Worm (Caenorhabditis elegans) whole organism, L2 larva: ENCODE results near the gene col-173.

Experiments used
- C34F6.9 ChIP-seq: fragments of 150-350 bp; optimal IDR thresholded peaks from 2 replicates; lab custom pipeline; 2014; ENCODE audit warnings: missing biosample characterization, missing genetic modification characterization
- F13H6.1 ChIP-seq: sonication (generic microtip); optimal IDR thresholded peaks from 2 replicates; lab custom pipeline; 2016; ENCODE audit warnings: missing genetic modification characterization, missing compliant biosample characterization
- R02D3.7 ChIP-seq: fragments of 150-350 bp; optimal IDR thresholded peaks from 2 replicates; lab custom pipeline; 2014; ENCODE audit warnings: missing biosample characterization, missing genetic modification characterization
- Y55F3AM.14 ChIP-seq: fragments of 200-800 bp; sonication (Bioruptor generic); optimal IDR thresholded peaks from 2 replicates; lab custom pipeline; 2018; ENCODE audit warnings: mild to moderate bottlenecking, missing genetic modification characterization, missing compliant biosample characterization
- ZK546.5 ChIP-seq: sonication (generic microtip); optimal IDR thresholded peaks from 2 replicates; lab custom pipeline; 2017; ENCODE audit warnings: missing biosample characterization, missing genetic modification characterization
- alr-1 ChIP-seq: fragments of 150-350 bp; optimal IDR thresholded peaks from 2 replicates; lab custom pipeline; 2014; ENCODE audit warnings: missing biosample characterization, missing genetic modification characterization
- aly-2 ChIP-seq: fragments of 150-350 bp; optimal IDR thresholded peaks from 2 replicates; lab custom pipeline; 2014; ENCODE audit warnings: missing biosample characterization, missing genetic modification characterization
- ama-1 ChIP-seq: fragments of 150-350 bp; optimal IDR thresholded peaks from 2 replicates; lab custom pipeline; 2018; ENCODE audit warnings: inconsistent platforms
- blmp-1 ChIP-seq: sonication (generic microtip); optimal IDR thresholded peaks from 2 replicates; lab custom pipeline; 2017; ENCODE audit warnings: missing genetic modification characterization, mild to moderate bottlenecking, missing compliant biosample characterization, antibody characterized with exemption, moderate library complexity; ENCODE audit not compliant: insufficient read depth
- ceh-16 ChIP-seq: fragments of 150-350 bp; optimal IDR thresholded peaks from 2 replicates; lab custom pipeline; 2014; ENCODE audit warnings: missing biosample characterization, missing genetic modification characterization
- ceh-82 ChIP-seq: fragments of 150-350 bp; optimal IDR thresholded peaks from 2 replicates; lab custom pipeline; 2014; ENCODE audit warnings: missing biosample characterization, missing genetic modification characterization
- crh-2 ChIP-seq: sonication (generic microtip); optimal IDR thresholded peaks from 2 replicates; lab custom pipeline; 2017; ENCODE audit warnings: missing biosample characterization, missing genetic modification characterization
- dmd-4 ChIP-seq: sonication (generic microtip); optimal IDR thresholded peaks from 2 replicates; lab custom pipeline; 2017; ENCODE audit warnings: missing biosample characterization, missing genetic modification characterization
- egl-27 ChIP-seq: sonication (generic microtip); optimal IDR thresholded peaks from 3 replicates; lab custom pipeline; 2017; ENCODE audit warnings: missing biosample characterization, missing genetic modification reagents, missing genetic modification characterization
- elt-1 ChIP-seq: fragments of 150-350 bp; optimal IDR thresholded peaks from 2 replicates; lab custom pipeline; 2014; ENCODE audit warnings: missing biosample characterization, missing genetic modification characterization
- fos-1 ChIP-seq: fragments of 150-350 bp; optimal IDR thresholded peaks from 2 replicates; lab custom pipeline; 2014; ENCODE audit warnings: missing biosample characterization, missing genetic modification characterization
- lin-11 ChIP-seq: fragments of 150-350 bp; sonication (generic microtip); optimal IDR thresholded peaks from 2 replicates; lab custom pipeline; 2014; ENCODE audit warnings: missing biosample characterization, missing genetic modification characterization, inconsistent platforms, mixed read lengths
- lin-13 ChIP-seq: fragments of 150-350 bp; optimal IDR thresholded peaks from 2 replicates; lab custom pipeline; 2014; ENCODE audit warnings: missing biosample characterization, missing genetic modification reagents, missing genetic modification characterization
- lin-39 ChIP-seq: fragments of 150-350 bp; optimal IDR thresholded peaks from 2 replicates; lab custom pipeline; 2014; ENCODE audit warnings: missing biosample characterization, missing genetic modification reagents, missing genetic modification characterization
- lsy-2 ChIP-seq, 2 experiments: fragments of 150-350 bp in 1 of 2; sonication (generic microtip) in 1 of 2; optimal IDR thresholded peaks; 2 replicates each; lab custom pipeline; 2014 to 2017; ENCODE audit warnings: missing biosample characterization in 2 of 2, missing genetic modification characterization in 2 of 2
- mab-5 ChIP-seq: fragments of 150-350 bp; optimal IDR thresholded peaks from 2 replicates; lab custom pipeline; 2014; ENCODE audit warnings: missing biosample characterization, missing genetic modification characterization
- mbf-1 ChIP-seq: sonication (generic microtip); optimal IDR thresholded peaks from 2 replicates; lab custom pipeline; 2017; ENCODE audit warnings: missing biosample characterization, missing genetic modification characterization
- mdl-1 ChIP-seq, 2 experiments: fragments of 150-350 bp in 1 of 2; sonication (generic microtip) in 1 of 2; optimal IDR thresholded peaks; 2 replicates each; lab custom pipeline; 2017; ENCODE audit warnings: missing biosample characterization in 2 of 2, missing genetic modification characterization in 2 of 2
- nhr-10 ChIP-seq: sonication (generic microtip); optimal IDR thresholded peaks from 2 replicates; lab custom pipeline; 2017; ENCODE audit warnings: missing biosample characterization, missing genetic modification characterization
- nhr-11 ChIP-seq: fragments of 150-350 bp; optimal IDR thresholded peaks from 2 replicates; lab custom pipeline; 2014; ENCODE audit warnings: missing biosample characterization, missing genetic modification characterization
- nhr-12 ChIP-seq: fragments of 150-350 bp; optimal IDR thresholded peaks from 2 replicates; lab custom pipeline; 2014; ENCODE audit warnings: missing biosample characterization, missing genetic modification characterization
- nhr-129 ChIP-seq: fragments of 150-350 bp; optimal IDR thresholded peaks from 2 replicates; lab custom pipeline; 2014; ENCODE audit warnings: missing biosample characterization, missing genetic modification characterization
- nhr-21 ChIP-seq: fragments of 150-350 bp; optimal IDR thresholded peaks from 2 replicates; lab custom pipeline; 2014; ENCODE audit warnings: missing biosample characterization, missing genetic modification characterization
- nhr-237 ChIP-seq: fragments of 150-350 bp; optimal IDR thresholded peaks from 2 replicates; lab custom pipeline; 2014; ENCODE audit warnings: missing biosample characterization, missing genetic modification characterization
- nhr-25 ChIP-seq: fragments of 150-350 bp; sonication (generic microtip); optimal IDR thresholded peaks from 3 replicates; lab custom pipeline; 2014; ENCODE audit warnings: missing biosample characterization, missing genetic modification characterization
- peb-1 ChIP-seq: fragments of 150-350 bp; optimal IDR thresholded peaks from 2 replicates; lab custom pipeline; 2014; ENCODE audit warnings: missing biosample characterization, missing genetic modification characterization
- skn-1 ChIP-seq: sonication (generic microtip); optimal IDR thresholded peaks from 2 replicates; lab custom pipeline; 2017; ENCODE audit warnings: missing biosample characterization, missing genetic modification characterization
- sma-3 ChIP-seq: sonication (generic microtip); optimal IDR thresholded peaks from 2 replicates; lab custom pipeline; 2016; ENCODE audit warnings: missing genetic modification reagents, missing genetic modification characterization, missing compliant biosample characterization
- sma-9 ChIP-seq, 2 experiments: fragments of 150-350 bp in 1 of 2; sonication (generic microtip) in 1 of 2; optimal IDR thresholded peaks; 2 replicates each; lab custom pipeline; 2014 to 2016; ENCODE audit warnings: missing genetic modification characterization in 2 of 2, mild to moderate bottlenecking in 1 of 2, missing biosample characterization in 1 of 2, missing compliant biosample characterization in 1 of 2, missing genetic modification reagents in 1 of 2, moderate library complexity in 1 of 2
- snpc-4 ChIP-seq: fragments of 150-350 bp; optimal IDR thresholded peaks from 2 replicates; lab custom pipeline; 2014; ENCODE audit warnings: missing biosample characterization, missing genetic modification characterization
- unc-39 ChIP-seq: fragments of 150-350 bp; optimal IDR thresholded peaks from 2 replicates; lab custom pipeline; 2014; ENCODE audit warnings: missing biosample characterization, missing genetic modification characterization
- unc-55 ChIP-seq: fragments of 150-350 bp; sonication (generic microtip); optimal IDR thresholded peaks from 3 replicates; lab custom pipeline; 2014; ENCODE audit warnings: missing biosample characterization, missing genetic modification reagents, missing genetic modification characterization
- zag-1 ChIP-seq: fragments of 150-350 bp; optimal IDR thresholded peaks from 2 replicates; lab custom pipeline; 2014; ENCODE audit warnings: missing biosample characterization, missing genetic modification characterization
- ztf-1 ChIP-seq: fragments of 200-800 bp; sonication (Bioruptor generic); conservative IDR thresholded peaks from 2 replicates; pipeline ENCODE4 v1.3.6; 2022; ENCODE audit warnings: missing genetic modification characterization, missing compliant biosample characterization
- ztf-11 ChIP-seq: sonication (generic microtip); optimal IDR thresholded peaks from 2 replicates; lab custom pipeline; 2017; ENCODE audit warnings: missing biosample characterization, missing genetic modification characterization
- ztf-4 ChIP-seq: fragments of 150-350 bp; optimal IDR thresholded peaks from 2 replicates; lab custom pipeline; 2014; ENCODE audit warnings: missing biosample characterization, missing genetic modification characterization

The col-173 gene

ce11 chrX:6902958-6903357, 25.6 kb upstream of the col-173 start:
- TF ChIP-seq lsy-2 (tag; optimal IDR thresholded peaks at IDR 0.05; lab: Kevin White, UChicago) = peak; percentile 37 to 41
- TF ChIP-seq egl-27 = no peak
- TF ChIP-seq lin-11 = no peak
- no peak for TF ChIP-seq alr-1 (tag; lab: Kevin White, UChicago)
- TF ChIP-seq C34F6.9 = peak; percentile 11
- TF ChIP-seq nhr-11 = no peak
- TF ChIP-seq blmp-1 (tag; lab: Kevin White, UChicago) = no peak
- TF ChIP-seq aly-2 (tag; lab: Kevin White, UChicago) = no peak
- TF ChIP-seq crh-2 (tag; lab: Kevin White, UChicago) = peak; percentile 53
- no peak for TF ChIP-seq ceh-82
- TF ChIP-seq nhr-25 (tag; lab: Kevin White, UChicago) = peak; percentile 7
- TF ChIP-seq nhr-21 (tag; lab: Kevin White, UChicago) = peak; percentile 21
- no peak for TF ChIP-seq nhr-12 (tag; lab: Kevin White, UChicago)
- TF ChIP-seq ZK546.5 = no peak
- peak; percentile 36 for TF ChIP-seq lin-13 (GFP tag; lab: Kevin White, UChicago)
- TF ChIP-seq mbf-1 (tag; lab: Kevin White, UChicago) = no peak
- TF ChIP-seq ceh-16 (tag; lab: Kevin White, UChicago) = no peak
- TF ChIP-seq snpc-4 (tag; lab: Kevin White, UChicago) = no peak
- TF ChIP-seq F13H6.1 (tag; lab: Kevin White, UChicago) = peak; percentile 55
- TF ChIP-seq elt-1 = no peak
- no peak for TF ChIP-seq ztf-1 (GFP tag; lab: Robert Waterston, UW)
- no peak for TF ChIP-seq lin-39
- peak; percentile 46 for TF ChIP-seq sma-9 (GFP tag; optimal IDR thresholded peaks at IDR 0.05; lab: Kevin White, UChicago)
- no peak for TF ChIP-seq sma-9 (tag; optimal IDR thresholded peaks at IDR 0.05; lab: Kevin White, UChicago)
- TF ChIP-seq fos-1 = peak; percentile 25
- no peak for TF ChIP-seq nhr-10 (tag; lab: Kevin White, UChicago)
- TF ChIP-seq R02D3.7 (tag; lab: Kevin White, UChicago) = no peak
- TF ChIP-seq peb-1 (tag; lab: Kevin White, UChicago) = no peak
- peak; percentile 58 for TF ChIP-seq sma-3 (GFP tag; lab: Kevin White, UChicago)
- peak; percentile 74 for TF ChIP-seq unc-55
- no peak for TF ChIP-seq ama-1 (lab: Kevin White, UChicago)
- TF ChIP-seq nhr-129 (tag; lab: Kevin White, UChicago) = peak; percentile 74
- TF ChIP-seq mdl-1 (tag; optimal IDR thresholded peaks at IDR 0.05; lab: Kevin White, UChicago) = peak; percentile 11 to 53
- no peak for TF ChIP-seq nhr-237
- no peak for TF ChIP-seq mab-5 (tag; lab: Kevin White, UChicago)

DNA sequence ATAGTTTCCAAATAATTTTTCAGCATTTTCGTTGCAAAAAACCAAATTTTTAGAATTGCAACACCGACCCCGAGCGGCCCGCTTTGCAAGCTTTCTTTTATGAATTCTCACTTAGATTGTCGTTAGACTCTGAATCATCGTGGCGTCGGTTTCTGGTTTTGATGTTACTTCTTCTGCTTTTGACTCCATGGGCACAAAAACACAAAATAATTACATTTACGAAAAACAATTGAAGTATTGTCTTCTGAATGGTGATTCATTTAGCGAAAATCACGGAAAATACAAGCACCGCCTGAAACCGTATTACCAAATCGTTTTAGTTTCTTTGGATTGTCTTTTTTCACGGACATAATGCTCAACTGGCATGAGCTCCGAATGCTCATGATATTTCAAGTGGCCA, 23.7 kb upstream of the col-173 start, which contains the start of gene pes-23:
Gene pes-23, plus strand, starts transcription at position 301 of the 400 bp plus-strand sequence.
- TF ChIP-seq skn-1 (tag; lab: Kevin White, UChicago) = no peak
- no peak for TF ChIP-seq nhr-25 (tag; lab: Kevin White, UChicago)
- no peak for TF ChIP-seq ama-1 (lab: Kevin White, UChicago)
- TF ChIP-seq mab-5 (tag; lab: Kevin White, UChicago) = no peak
- TF ChIP-seq lin-13 (GFP tag; lab: Kevin White, UChicago) = no peak
- TF ChIP-seq zag-1 (tag; lab: Kevin White, UChicago) = no peak
- TF ChIP-seq ztf-11 (tag; lab: Kevin White, UChicago) = no peak
- no peak for TF ChIP-seq R02D3.7 (tag; lab: Kevin White, UChicago)
- no peak for TF ChIP-seq ztf-4 (tag; lab: Kevin White, UChicago)
- TF ChIP-seq peb-1 (tag; lab: Kevin White, UChicago) = no peak
- no peak for TF ChIP-seq fos-1
- TF ChIP-seq ztf-1 (GFP tag; lab: Robert Waterston, UW) = no peak
- TF ChIP-seq Y55F3AM.14 (GFP tag; lab: Kevin White, UChicago) = no peak
- no peak for TF ChIP-seq dmd-4
- TF ChIP-seq unc-39 (tag; lab: Kevin White, UChicago) = no peak
- no peak for TF ChIP-seq nhr-21 (tag; lab: Kevin White, UChicago)

ce11 chrX:6899848-6900247, 22.5 kb upstream of the col-173 start, which contains the start of gene F14B8.4:
Gene F14B8.4 (minus strand): TSS chrX:6899948.
- no peak for TF ChIP-seq ZK546.5
- TF ChIP-seq skn-1 (tag; lab: Kevin White, UChicago) = no peak
- no peak for TF ChIP-seq mdl-1 (tag; optimal IDR thresholded peaks at IDR 0.05; lab: Kevin White, UChicago)
- no peak for TF ChIP-seq sma-9 (GFP tag; optimal IDR thresholded peaks at IDR 0.05; lab: Kevin White, UChicago)
- TF ChIP-seq sma-9 (tag; optimal IDR thresholded peaks at IDR 0.05; lab: Kevin White, UChicago) = no peak
- no peak for TF ChIP-seq lsy-2 (tag; optimal IDR thresholded peaks at IDR 0.05; lab: Kevin White, UChicago)
- no peak for TF ChIP-seq blmp-1 (tag; lab: Kevin White, UChicago)
- no peak for TF ChIP-seq nhr-10 (tag; lab: Kevin White, UChicago)
- TF ChIP-seq elt-1 = no peak
- TF ChIP-seq ztf-4 (tag; lab: Kevin White, UChicago) = no peak
